Worm (Caenorhabditis elegans) whole organism, young adult: ENCODE data around the gene C44B11.4.

ENCODE experiments used
- F33H1.4 ChIP-seq: fragments of 200-800 bp; sonication (Bioruptor generic); IDR thresholded peaks from 2 replicates; pipeline ENCODE4 v1.3.6; 2022; ENCODE audit warnings: missing genetic modification reagents, missing genetic modification characterization, missing compliant biosample characterization
- F37B4.10 ChIP-seq: fragments of 200-800 bp; sonication (Bioruptor generic); IDR thresholded peaks from 2 replicates; pipeline ENCODE4 v1.3.6; 2022; ENCODE audit warnings: missing genetic modification characterization, missing compliant biosample characterization
- F49E8.2 ChIP-seq: sonication (generic microtip); optimal IDR thresholded peaks from 3 replicates; lab custom pipeline; 2017; ENCODE audit warnings: missing genetic modification characterization, mild to moderate bottlenecking, missing compliant biosample characterization, antibody characterized with exemption, moderate library complexity; ENCODE audit not compliant: insufficient read depth
- attf-5 ChIP-seq: fragments of 200-800 bp; sonication (Bioruptor generic); optimal IDR thresholded peaks from 2 replicates; lab custom pipeline; 2018; ENCODE audit warnings: mild to moderate bottlenecking, missing genetic modification characterization, missing compliant biosample characterization
- ceh-58 ChIP-seq: fragments of 200-800 bp; sonication (Bioruptor generic); IDR thresholded peaks from 2 replicates; pipeline ENCODE4 v1.3.6; 2022; ENCODE audit warnings: missing genetic modification characterization, missing compliant biosample characterization
- ets-4 ChIP-seq: fragments of 200-800 bp; sonication (Bioruptor generic); optimal IDR thresholded peaks from 2 replicates; lab custom pipeline; 2018; ENCODE audit warnings: mild to moderate bottlenecking, missing genetic modification characterization, missing compliant biosample characterization
- lin-40 ChIP-seq: sonication (generic microtip); optimal IDR thresholded peaks from 2 replicates; lab custom pipeline; 2016; ENCODE audit warnings: missing genetic modification characterization, mild to moderate bottlenecking, missing compliant biosample characterization, missing genotype, missing genetic modification reagents
- nfya-2 ChIP-seq: fragments of 200-800 bp; sonication (Bioruptor generic); IDR thresholded peaks from 2 replicates; pipeline ENCODE4 v1.3.6; 2022; ENCODE audit warnings: missing genetic modification reagents, missing genetic modification characterization, missing compliant biosample characterization
- nhr-179 ChIP-seq: sonication (generic microtip); optimal IDR thresholded peaks from 2 replicates; lab custom pipeline; 2016; ENCODE audit warnings: mild to moderate bottlenecking, missing genetic modification characterization, missing compliant biosample characterization
- sdz-38 ChIP-seq: sonication (generic microtip); optimal IDR thresholded peaks from 2 replicates; lab custom pipeline; 2016; ENCODE audit warnings: missing genotype, missing genetic modification characterization, missing compliant biosample characterization
- snpc-4 ChIP-seq, 5 experiments: fragments of 150-350 bp in 1 of 5; sonication (generic microtip) in 4 of 5; optimal IDR thresholded peaks; 2 replicates each; lab custom pipeline; 2014 to 2018; ENCODE audit warnings: missing genetic modification characterization in 5 of 5, missing biosample characterization in 3 of 5, antibody characterized with exemption in 2 of 5, mild to moderate bottlenecking in 2 of 5, missing compliant biosample characterization in 2 of 5, missing genotype in 2 of 5, moderate library complexity in 2 of 5, missing genetic modification reagents in 1 of 5
- tbx-9 ChIP-seq: sonication (generic microtip); optimal IDR thresholded peaks from 2 replicates; lab custom pipeline; 2016; ENCODE audit warnings: borderline replicate concordance, missing genetic modification characterization, inconsistent platforms, missing compliant biosample characterization
- unc-62 ChIP-seq: fragments of 150-350 bp; optimal IDR thresholded peaks from 2 replicates; lab custom pipeline; 2014; ENCODE audit warnings: missing biosample characterization, missing genetic modification reagents, missing genetic modification characterization

DNA sequence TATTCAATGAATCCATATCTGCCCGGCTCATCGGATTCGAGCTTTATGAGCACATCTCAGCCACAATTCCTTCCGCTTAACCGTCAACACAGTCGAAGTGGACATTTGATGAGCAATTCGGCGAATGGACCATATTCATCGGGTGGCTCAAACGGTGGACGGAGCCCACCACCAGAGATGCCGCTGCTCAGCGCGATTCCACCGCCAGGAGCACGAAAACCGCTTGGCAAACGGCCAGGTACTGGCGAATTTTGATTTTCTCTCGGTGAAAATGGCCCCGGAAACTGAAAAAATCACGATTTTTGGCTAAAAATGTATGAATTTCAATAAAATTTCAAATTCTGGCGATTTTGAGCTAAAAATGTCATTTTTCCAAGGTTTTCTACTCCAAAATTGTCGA, 36.3 kb upstream of the C44B11.4 start:
- TF ChIP-seq ets-4 (no peak), F49E8.2 (tag; lab: Kevin White, UChicago) (no peak), tbx-9 (no peak), F33H1.4 (GFP tag; lab: Robert Waterston, UW) (no peak), attf-5 (GFP tag; lab: Kevin White, UChicago) (no peak), lin-40 (no peak), unc-62 (GFP tag; lab: Kevin White, UChicago) (no peak), ceh-58 (GFP tag; lab: Robert Waterston, UW) (no peak), F37B4.10 (GFP tag; lab: Robert Waterston, UW) (no peak), nhr-179 (tag; lab: Kevin White, UChicago) (no peak), sdz-38 (tag; lab: Kevin White, UChicago) (no peak), nfya-2 (GFP tag; lab: Robert Waterston, UW) (no peak), snpc-4 (GFP tag; optimal IDR thresholded peaks at IDR 0.05; lab: Kevin White, UChicago) (no peak), snpc-4 (tag; optimal IDR thresholded peaks at IDR 0.05; lab: Kevin White, UChicago) (no peak)
